Fruit fly (Drosophila melanogaster) whole organism, embryonic: ENCODE measurements around the gene CG32428.

Experiments used
- Awh ChIP-seq: fragments of 200-800 bp; sonication (Bioruptor generic); IDR thresholded peaks from 2 replicates; pipeline ENCODE4, ENCODE4 v1.3.6; 2022; ENCODE audit warnings: missing biosample characterization, missing genetic modification characterization
- B-H2 ChIP-seq: fragments of 200-800 bp; sonication (Bioruptor generic); optimal IDR thresholded peaks from 2 replicates; lab custom pipeline; 2018; ENCODE audit warnings: missing biosample characterization, mild to moderate bottlenecking, missing genetic modification characterization
- Bdp1 ChIP-seq: fragments of 200-800 bp; sonication (Bioruptor generic); optimal IDR thresholded peaks from 3 replicates; lab custom pipeline; 2016; ENCODE audit warnings: missing biosample characterization, missing genetic modification characterization
- CG10321 ChIP-seq: fragments of 200-800 bp; sonication (Bioruptor generic); IDR thresholded peaks from 2 replicates; pipeline ENCODE4 v1.3.6; 2022; ENCODE audit warnings: missing biosample characterization, missing genetic modification characterization
- CG10431 ChIP-seq: fragments of 200-800 bp; sonication (Bioruptor generic); optimal IDR thresholded peaks from 3 replicates; lab custom pipeline; 2018; ENCODE audit warnings: missing biosample characterization, mild to moderate bottlenecking, missing genetic modification characterization
- CG12299 ChIP-seq: fragments of 200-800 bp; sonication (Bioruptor generic); optimal IDR thresholded peaks from 2 replicates; lab custom pipeline; 2018; ENCODE audit warnings: missing biosample characterization, mild to moderate bottlenecking, missing genetic modification characterization
- CG15011 ChIP-seq: fragments of 200-800 bp; sonication (Bioruptor generic); optimal IDR thresholded peaks from 3 replicates; lab custom pipeline; 2018; ENCODE audit warnings: missing biosample characterization, mild to moderate bottlenecking, missing genetic modification characterization
- CG1602 ChIP-seq: fragments of 200-800 bp; sonication (Bioruptor generic); optimal IDR thresholded peaks from 3 replicates; lab custom pipeline; 2016; ENCODE audit warnings: missing biosample characterization, missing genetic modification characterization
- CG2712 ChIP-seq: fragments of 200-800 bp; optimal IDR thresholded peaks from 3 replicates; lab custom pipeline; 2019; ENCODE audit warnings: missing biosample characterization, mild to moderate bottlenecking, missing genetic modification characterization, moderate library complexity
- CG31224 ChIP-seq: fragments of 200-800 bp; sonication (Bioruptor generic); IDR thresholded peaks from 2 replicates; pipeline ENCODE4 v1.3.6; 2022; ENCODE audit warnings: missing biosample characterization, missing genetic modification characterization
- CG42726 ChIP-seq: fragments of 200-800 bp; sonication (Bioruptor generic); IDR thresholded peaks from 2 replicates; pipeline ENCODE4 v1.3.6; 2022; ENCODE audit warnings: missing biosample characterization, missing genetic modification characterization; ENCODE audit not compliant: partially characterized antibody
- CG43689 ChIP-seq: fragments of 200-800 bp; sonication (Bioruptor generic); IDR thresholded peaks from 2 replicates; pipeline ENCODE4 v1.3.6; 2022; ENCODE audit warnings: missing biosample characterization, missing genetic modification characterization
- CG4424 ChIP-seq: fragments of 200-800 bp; sonication (Bioruptor generic); optimal IDR thresholded peaks from 3 replicates; lab custom pipeline; 2016; ENCODE audit warnings: missing biosample characterization, missing genetic modification characterization
- CG4730 ChIP-seq: fragments of 200-800 bp; sonication (Bioruptor generic); IDR thresholded peaks from 2 replicates; pipeline ENCODE4 v1.3.6; 2022; ENCODE audit warnings: missing biosample characterization, missing genetic modification characterization
- CG7556 ChIP-seq: fragments of 200-800 bp; sonication (Bioruptor generic); optimal IDR thresholded peaks from 2 replicates; lab custom pipeline; 2017; ENCODE audit warnings: missing biosample characterization, mild to moderate bottlenecking, missing genetic modification characterization
- CG8388 ChIP-seq: fragments of 200-800 bp; sonication (Bioruptor generic); optimal IDR thresholded peaks from 2 replicates; lab custom pipeline; 2019; ENCODE audit warnings: missing biosample characterization, mild to moderate bottlenecking, missing genetic modification characterization, moderate library complexity
- CG8944 ChIP-seq: fragments of 200-800 bp; sonication (Bioruptor generic); optimal IDR thresholded peaks from 3 replicates; lab custom pipeline; 2016; ENCODE audit warnings: missing biosample characterization, missing genetic modification characterization
- CG9876 ChIP-seq: fragments of 200-800 bp; sonication (Bioruptor generic); optimal IDR thresholded peaks from 2 replicates; lab custom pipeline; 2016; ENCODE audit warnings: missing biosample characterization, missing genetic modification characterization
- CrebB ChIP-seq: fragments of 200-800 bp; sonication (Bioruptor generic); optimal IDR thresholded peaks from 3 replicates; lab custom pipeline; 2018; ENCODE audit warnings: missing biosample characterization, mild to moderate bottlenecking, missing genetic modification characterization
- Dad ChIP-seq: fragments of 200-800 bp; sonication (Bioruptor generic); optimal IDR thresholded peaks from 3 replicates; lab custom pipeline; 2016; ENCODE audit warnings: missing biosample characterization, missing genetic modification characterization
- Doc2 ChIP-seq: fragments of 200-800 bp; sonication (Bioruptor generic); IDR thresholded peaks from 2 replicates; pipeline ENCODE4 v1.3.6; 2022; ENCODE audit warnings: missing biosample characterization, missing genetic modification characterization
- H2.0 ChIP-seq: fragments of 200-800 bp; sonication (Bioruptor generic); IDR thresholded peaks from 2 replicates; pipeline ENCODE4 v1.3.6; 2022; ENCODE audit warnings: missing biosample characterization, missing genetic modification characterization
- HLHmδ ChIP-seq: fragments of 200-800 bp; sonication (Bioruptor generic); optimal IDR thresholded peaks from 2 replicates; lab custom pipeline; 2018; ENCODE audit warnings: missing biosample characterization, mild to moderate bottlenecking, missing genetic modification characterization, moderate library complexity
- HmgD ChIP-seq: fragments of 200-800 bp; sonication (Bioruptor generic); optimal IDR thresholded peaks from 3 replicates; lab custom pipeline; 2016; ENCODE audit warnings: missing biosample characterization, missing genetic modification characterization
- Hmx ChIP-seq: fragments of 200-800 bp; sonication (Bioruptor generic); optimal IDR thresholded peaks from 2 replicates; lab custom pipeline; 2016; ENCODE audit warnings: missing biosample characterization, missing genetic modification characterization
- Kr ChIP-seq: fragments of 200-800 bp; sonication (Bioruptor generic); optimal IDR thresholded peaks from 2 replicates; lab custom pipeline; 2017; ENCODE audit warnings: missing biosample characterization, mild to moderate bottlenecking, missing genetic modification characterization
- Lpt ChIP-seq: fragments of >200 bp; optimal IDR thresholded peaks from 2 replicates; lab custom pipeline; 2018; ENCODE audit warnings: missing biosample characterization, missing genetic modification characterization
- Max ChIP-seq: fragments of 200-800 bp; sonication (Bioruptor generic); optimal IDR thresholded peaks from 2 replicates; lab custom pipeline; 2016; ENCODE audit warnings: missing biosample characterization, mild to moderate bottlenecking, missing genetic modification characterization
- Nf-YB ChIP-seq: fragments of 200-800 bp; sonication (Bioruptor generic); optimal IDR thresholded peaks from 3 replicates; lab custom pipeline; 2019; ENCODE audit warnings: missing biosample characterization, mild to moderate bottlenecking, missing genetic modification characterization, moderate library complexity
- Opbp ChIP-seq: fragments of 200-800 bp; sonication (Bioruptor generic); IDR thresholded peaks from 3 replicates; pipeline ENCODE4 v1.3.6; 2022; ENCODE audit warnings: missing biosample characterization, missing genetic modification characterization; ENCODE audit not compliant: partially characterized antibody
- Side ChIP-seq: fragments of 200-800 bp; sonication (Bioruptor generic); optimal IDR thresholded peaks from 2 replicates; lab custom pipeline; 2016; ENCODE audit warnings: missing biosample characterization, missing genetic modification characterization
- Sox102F ChIP-seq: fragments of 200-800 bp; sonication (Bioruptor generic); optimal IDR thresholded peaks from 2 replicates; lab custom pipeline; 2018; ENCODE audit warnings: missing biosample characterization, mild to moderate bottlenecking, missing genetic modification characterization, moderate library complexity
- YL-1 ChIP-seq: fragments of 200-800 bp; sonication (Bioruptor generic); optimal IDR thresholded peaks from 3 replicates; lab custom pipeline; 2017; ENCODE audit warnings: missing biosample characterization, mild to moderate bottlenecking, missing genetic modification characterization
- br ChIP-seq: fragments of >200 bp; optimal IDR thresholded peaks from 2 replicates; lab custom pipeline; 2017
- chif ChIP-seq, 2 experiments: fragments of 200-800 bp; sonication (Bioruptor generic); optimal IDR thresholded peaks; 3 replicates each; lab custom pipeline; 2016; ENCODE audit warnings: missing biosample characterization in 2 of 2, missing genetic modification characterization in 2 of 2
- ci ChIP-seq: fragments of 200-800 bp; sonication (Bioruptor generic); IDR thresholded peaks from 3 replicates; pipeline ENCODE4 v1.3.6; 2022; ENCODE audit warnings: missing biosample characterization, missing genetic modification characterization
- croc ChIP-seq: fragments of 200-800 bp; sonication (Bioruptor generic); conservative IDR thresholded peaks from 3 replicates; pipeline ENCODE4 v1.3.6; 2022; ENCODE audit warnings: missing biosample characterization, missing genetic modification characterization
- da ChIP-seq: fragments of 200-800 bp; sonication (Bioruptor generic); optimal IDR thresholded peaks from 2 replicates; lab custom pipeline; 2016; ENCODE audit warnings: missing biosample characterization, missing genetic modification characterization
- eyg ChIP-seq: fragments of 200-800 bp; sonication (Bioruptor generic); optimal IDR thresholded peaks from 3 replicates; lab custom pipeline; 2016; ENCODE audit warnings: missing biosample characterization, missing genetic modification characterization
- fd96Cb ChIP-seq: fragments of 200-800 bp; sonication (Bioruptor generic); optimal IDR thresholded peaks from 2 replicates; lab custom pipeline; 2018; ENCODE audit warnings: missing biosample characterization, mild to moderate bottlenecking, missing genetic modification characterization, moderate library complexity
- fru ChIP-seq: fragments of >200 bp; optimal IDR thresholded peaks from 2 replicates; lab custom pipeline; 2017
- gcm2 ChIP-seq: fragments of 200-800 bp; sonication (Bioruptor generic); optimal IDR thresholded peaks from 2 replicates; lab custom pipeline; 2016; ENCODE audit warnings: missing biosample characterization, missing genetic modification characterization
- hb ChIP-seq: fragments of 200-800 bp; sonication (Bioruptor generic); IDR thresholded peaks from 3 replicates; pipeline ENCODE4 v1.3.6; 2022; ENCODE audit warnings: missing biosample characterization, missing genetic modification characterization; ENCODE audit not compliant: partially characterized antibody
- hth ChIP-seq: fragments of >200 bp; optimal IDR thresholded peaks from 2 replicates; lab custom pipeline; 2017; ENCODE audit warnings: inconsistent platforms
- ind ChIP-seq: fragments of 200-800 bp; sonication (Bioruptor generic); optimal IDR thresholded peaks from 3 replicates; lab custom pipeline; 2016; ENCODE audit warnings: missing biosample characterization, missing genetic modification characterization
- insv ChIP-seq, 2 experiments: fragments of 200-800 bp; sonication (Bioruptor generic); optimal IDR thresholded peaks; 3 replicates each; lab custom pipeline; 2016 to 2018; ENCODE audit warnings: missing biosample characterization in 2 of 2, missing genetic modification characterization in 2 of 2
- jumu ChIP-seq: fragments of 200-800 bp; sonication (Bioruptor generic); optimal IDR thresholded peaks from 3 replicates; lab custom pipeline; 2016; ENCODE audit warnings: missing biosample characterization, missing genetic modification characterization
- lbe ChIP-seq: fragments of 200-800 bp; sonication (Bioruptor generic); optimal IDR thresholded peaks from 2 replicates; lab custom pipeline; 2016; ENCODE audit warnings: missing biosample characterization, mild to moderate bottlenecking, missing genetic modification characterization
- lmd ChIP-seq: fragments of 200-800 bp; sonication (Bioruptor generic); IDR thresholded peaks from 2 replicates; pipeline ENCODE4 v1.3.6; 2022; ENCODE audit warnings: missing biosample characterization, missing genetic modification characterization
- otp ChIP-seq: fragments of 200-800 bp; sonication (Bioruptor generic); IDR thresholded peaks from 3 replicates; pipeline ENCODE4, ENCODE4 v1.3.6; 2022; ENCODE audit warnings: missing biosample characterization, missing genetic modification characterization
- ro ChIP-seq: fragments of 200-800 bp; sonication (Bioruptor generic); IDR thresholded peaks from 2 replicates; pipeline ENCODE4 v1.3.6; 2022; ENCODE audit warnings: missing biosample characterization, missing genetic modification characterization
- stc ChIP-seq: fragments of 200-800 bp; sonication (Bioruptor generic); IDR thresholded peaks from 2 replicates; pipeline ENCODE4 v1.3.6; 2022; ENCODE audit warnings: missing biosample characterization, missing genetic modification characterization
- ttk ChIP-seq: fragments of 200-800 bp; sonication (Bioruptor generic); IDR thresholded peaks from 2 replicates; pipeline ENCODE4 v2.1.2; 2022; ENCODE audit warnings: missing biosample characterization, missing genetic modification characterization

Gene CG32428

dm6 chr3L:20517179-20517834 lies 43.8 kb upstream of the CG32428 start (continued):
- no peak for TF ChIP-seq jumu (GFP tag; lab: Kevin White, UChicago)
- TF ChIP-seq CG8388 (GFP tag; lab: Kevin White, UChicago) = peak; percentile 39
- TF ChIP-seq Doc2 (GFP tag; lab: Robert Waterston, UW) = no peak
- TF ChIP-seq gcm2 (GFP tag; lab: Kevin White, UChicago) = no peak
- no peak for TF ChIP-seq br (lab: Kevin White, UChicago)
- TF ChIP-seq Nf-YB (GFP tag; lab: Kevin White, UChicago) = no peak
- no peak for TF ChIP-seq Lpt (GFP tag; lab: Kevin White, UChicago)
- TF ChIP-seq CG2712 (tag; lab: Kevin White, UChicago) = no peak
- no peak for TF ChIP-seq hb
- peak; percentile 86 for TF ChIP-seq CG10321 (GFP tag; lab: Robert Waterston, UW)
- no peak for TF ChIP-seq Max
- no peak for TF ChIP-seq hth (lab: Kevin White, UChicago)
- TF ChIP-seq HLHmδ (GFP tag; lab: Kevin White, UChicago) = no peak
- TF ChIP-seq B-H2 (GFP tag; lab: Kevin White, UChicago) = no peak
- no peak for TF ChIP-seq eyg (GFP tag; lab: Kevin White, UChicago)
- no peak for TF ChIP-seq Bdp1 (GFP tag; lab: Kevin White, UChicago)
- peak; percentile 41; the same call in 2 of the 3 replicates for TF ChIP-seq ci (GFP tag; lab: Robert Waterston, UW)
- no peak for TF ChIP-seq lmd
- no peak for TF ChIP-seq CG4730 (GFP tag; lab: Robert Waterston, UW)
- TF ChIP-seq Opbp (GFP tag; lab: Robert Waterston, UW) = no peak
- no peak for TF ChIP-seq Dad
- TF ChIP-seq CG10431 (GFP tag; lab: Kevin White, UChicago) = no peak
- no peak for TF ChIP-seq croc (GFP tag; lab: Robert Waterston, UW)
- TF ChIP-seq CG42726 (GFP tag; lab: Robert Waterston, UW) = no peak
- TF ChIP-seq CG12299 (tag; lab: Kevin White, UChicago) = no peak
- TF ChIP-seq YL-1 (GFP tag; lab: Kevin White, UChicago) = no peak
- no peak for TF ChIP-seq H2.0 (GFP tag; lab: Robert Waterston, UW)
- no peak for TF ChIP-seq Awh
- no peak for TF ChIP-seq insv (GFP tag; optimal IDR thresholded peaks at IDR 0.05; lab: Kevin White, UChicago)
- TF ChIP-seq CG43689 = no peak
- no peak for TF ChIP-seq CG7556 (GFP tag; lab: Kevin White, UChicago)
- no peak for TF ChIP-seq Sox102F
- no peak for TF ChIP-seq CG31224 (GFP tag; lab: Robert Waterston, UW)
- TF ChIP-seq fd96Cb = no peak
- no peak for TF ChIP-seq Hmx (GFP tag; lab: Kevin White, UChicago)
- peak; percentile 63 for TF ChIP-seq ttk (GFP tag; lab: Robert Waterston, UW)
- no peak for TF ChIP-seq CG8944 (GFP tag; lab: Kevin White, UChicago)
- TF ChIP-seq CG15011 (GFP tag; lab: Kevin White, UChicago) = no peak
- TF ChIP-seq stc (GFP tag; lab: Robert Waterston, UW) = no peak
- no peak for TF ChIP-seq CG4424
- TF ChIP-seq CG9876 (GFP tag; lab: Kevin White, UChicago) = no peak
- TF ChIP-seq otp (GFP tag; lab: Robert Waterston, UW) = no peak
- TF ChIP-seq CG1602 = no peak
- peak; percentile 58 for TF ChIP-seq Kr (GFP tag; lab: Kevin White, UChicago)
- no peak for TF ChIP-seq lbe (GFP tag; lab: Kevin White, UChicago)
- no peak for TF ChIP-seq chif (GFP tag; optimal IDR thresholded peaks at IDR 0.05; lab: Kevin White, UChicago)
- TF ChIP-seq da (GFP tag; lab: Kevin White, UChicago) = peak; percentile 54
- no peak for TF ChIP-seq ind (GFP tag; lab: Kevin White, UChicago)
- peak; percentile 17 for TF ChIP-seq Side
- no peak for TF ChIP-seq ro (GFP tag; lab: Robert Waterston, UW)
- TF ChIP-seq HmgD (GFP tag; lab: Kevin White, UChicago) = no peak
- no peak for TF ChIP-seq fru
- TF ChIP-seq CrebB = no peak
